Worm (Caenorhabditis elegans) whole organism, L4/young adult: ENCODE results near the gene srg-4.

Experiments used
- W03F9.2 ChIP-seq: fragments of 150-350 bp; optimal IDR thresholded peaks from 2 replicates; lab custom pipeline; 2014; ENCODE audit warnings: missing biosample characterization, missing genetic modification characterization
- dao-5 ChIP-seq: sonication (generic microtip); optimal IDR thresholded peaks from 2 replicates; lab custom pipeline; 2016; ENCODE audit warnings: missing genotype, missing genetic modification characterization, moderate library complexity, missing compliant biosample characterization
- him-1 ChIP-seq: sonication (generic microtip); optimal IDR thresholded peaks from 2 replicates; lab custom pipeline; 2016; ENCODE audit warnings: missing genotype, missing genetic modification reagents, missing genetic modification characterization, missing compliant biosample characterization

srg-4 gene

ce11 chrIII:6254737-6255136, 7.1 kb downstream of the srg-4 start, which contains the start of gene srg-8:
Gene srg-8, minus strand, starts transcription at chrIII:6254837.
- TF ChIP-seq W03F9.2 (tag; lab: Kevin White, UChicago) (no peak), him-1 (tag; lab: Kevin White, UChicago) (no peak), dao-5 (tag; lab: Kevin White, UChicago) (no peak)

DNA sequence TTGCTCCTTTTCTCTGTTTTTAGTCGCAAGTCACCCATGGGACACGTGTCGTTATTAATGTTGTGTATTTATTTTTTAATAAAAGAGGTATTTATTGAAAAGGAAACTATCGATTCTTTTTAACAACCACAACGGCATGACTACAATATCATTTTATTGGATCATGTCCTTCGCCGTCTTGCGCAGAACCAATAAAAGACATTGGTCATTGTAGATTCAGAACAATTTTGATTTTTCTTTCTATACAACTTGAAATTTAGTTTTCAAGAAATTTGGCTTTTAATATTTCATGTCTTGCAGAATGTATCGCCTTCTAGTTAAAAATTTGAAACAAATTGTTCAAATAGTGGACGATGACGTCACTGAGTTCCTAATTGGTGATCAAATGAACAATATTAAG, 10.4 kb downstream of the srg-4 start, which contains the start of gene amdh-1:
Gene amdh-1, plus strand, starts transcription at position 301 of the 400 bp plus-strand sequence.
- TF ChIP-seq W03F9.2 (tag; lab: Kevin White, UChicago) (no peak), dao-5 (tag; lab: Kevin White, UChicago) (no peak), him-1 (tag; lab: Kevin White, UChicago) (no peak)

DNA sequence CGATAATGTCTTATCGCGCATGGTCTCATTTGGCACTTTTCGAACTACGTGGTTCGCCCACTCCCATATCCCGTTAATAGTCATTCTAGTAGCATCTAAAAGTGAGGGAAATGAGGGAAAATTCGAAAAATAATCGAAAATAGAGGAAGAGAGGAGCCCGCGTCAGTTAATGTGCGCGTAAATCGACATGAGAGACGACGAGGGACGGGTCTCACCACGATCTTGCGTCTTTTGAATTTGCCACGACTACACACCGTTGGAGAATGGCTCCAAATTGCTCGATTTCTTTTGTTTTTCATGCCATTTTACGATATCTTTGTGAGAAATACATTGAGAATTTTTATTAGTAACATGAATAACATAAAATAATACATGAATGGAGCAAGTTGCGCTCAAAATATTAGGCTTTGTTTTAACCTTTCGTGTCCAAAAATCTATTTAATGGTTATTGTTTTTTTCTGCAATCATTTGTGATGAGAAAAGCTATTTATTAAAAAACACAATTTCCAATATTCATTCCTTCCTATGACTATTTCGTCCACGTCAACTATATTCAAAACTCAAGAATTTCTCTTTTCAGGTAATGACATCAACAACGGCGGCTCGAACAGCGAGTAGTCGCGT, 13.7 kb downstream of the srg-4 start, which contains the start of the genes gen-1 and stt-3:
Gene gen-1, minus strand, starts transcription at position 95 of the 624 bp plus-strand sequence.
Gene stt-3, plus strand, starts transcription at position 574 of the 624 bp plus-strand sequence.
- TF ChIP-seq dao-5 (tag; lab: Kevin White, UChicago) = no peak
- TF ChIP-seq W03F9.2 (tag; lab: Kevin White, UChicago) = no peak
- no peak for TF ChIP-seq him-1 (tag; lab: Kevin White, UChicago)

- TF ChIP-seq W03F9.2 (tag; lab: Kevin White, UChicago) = no peak
- TF ChIP-seq dao-5 (tag; lab: Kevin White, UChicago) = no peak
- TF ChIP-seq him-1 (tag; lab: Kevin White, UChicago) = no peak
These were observed 16.2 kb downstream of the srg-4 start, which contains the start of gene bcas-2 for ce11 chrIII:6245728-6246127. Gene bcas-2, minus strand, starts transcription at chrIII:6245828.

- TF ChIP-seq W03F9.2 (tag; lab: Kevin White, UChicago) (no peak), dao-5 (tag; lab: Kevin White, UChicago) (no peak), him-1 (tag; lab: Kevin White, UChicago) (no peak)
These were observed 21.4 kb downstream of the srg-4 start, which contains the start of gene T12A2.3 for ce11 chrIII:6240528-6240927. Gene T12A2.3, plus strand, starts transcription at chrIII:6240828.

DNA sequence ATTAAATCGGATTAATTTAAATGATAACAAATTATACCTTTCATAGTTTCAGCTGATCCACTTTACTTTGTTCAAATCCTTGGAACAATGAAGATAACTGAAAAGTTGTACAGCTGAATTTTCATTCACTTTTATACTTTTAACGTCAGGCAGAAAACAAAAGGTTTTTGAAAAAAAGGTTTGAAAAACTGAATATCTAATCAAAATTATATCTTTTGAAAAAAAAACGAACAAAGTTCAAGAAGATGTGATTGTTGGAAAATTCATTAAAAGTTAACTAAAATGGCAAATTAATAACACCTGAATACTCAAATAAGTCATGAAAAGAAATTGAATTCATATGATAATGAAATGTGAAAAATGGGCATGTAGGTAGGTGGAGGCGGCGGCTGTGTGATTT, 25.2 kb downstream of the srg-4 start, which contains the start of gene T12A2.21:
Gene T12A2.21, minus strand, starts transcription at position 101 of the 400 bp plus-strand sequence.
- TF ChIP-seq W03F9.2 (tag; lab: Kevin White, UChicago) (no peak), dao-5 (tag; lab: Kevin White, UChicago) (no peak), him-1 (tag; lab: Kevin White, UChicago) (no peak)

DNA sequence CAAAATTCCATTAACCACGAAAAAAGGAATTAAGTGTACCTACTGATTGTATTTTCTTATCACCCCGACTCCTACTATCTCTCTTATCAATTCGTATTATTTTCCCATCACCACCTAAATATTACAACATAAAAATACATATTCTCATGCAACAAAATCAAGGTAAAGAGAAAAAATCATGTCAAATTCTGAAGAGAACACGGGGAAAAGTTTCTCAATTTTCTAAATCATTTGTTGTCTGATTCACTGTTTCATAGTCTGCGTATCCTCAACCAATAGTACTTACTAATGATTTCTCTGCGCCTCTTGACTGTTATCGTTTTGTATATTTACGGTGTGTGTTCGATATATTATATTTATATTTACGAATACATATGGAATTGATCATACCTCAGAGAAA, 30.0 kb downstream of the srg-4 start:
- TF ChIP-seq him-1 (tag; lab: Kevin White, UChicago) = no peak
- TF ChIP-seq dao-5 (tag; lab: Kevin White, UChicago) = no peak

ce11 chrIII:6230870-6231269, 31.0 kb downstream of the srg-4 start, which contains the start of gene esyt-2:
Gene esyt-2, minus strand, starts transcription at chrIII:6230970.
- TF ChIP-seq dao-5 (tag; lab: Kevin White, UChicago) = no peak
- no peak for TF ChIP-seq W03F9.2 (tag; lab: Kevin White, UChicago)
- TF ChIP-seq him-1 (tag; lab: Kevin White, UChicago) = no peak

DNA sequence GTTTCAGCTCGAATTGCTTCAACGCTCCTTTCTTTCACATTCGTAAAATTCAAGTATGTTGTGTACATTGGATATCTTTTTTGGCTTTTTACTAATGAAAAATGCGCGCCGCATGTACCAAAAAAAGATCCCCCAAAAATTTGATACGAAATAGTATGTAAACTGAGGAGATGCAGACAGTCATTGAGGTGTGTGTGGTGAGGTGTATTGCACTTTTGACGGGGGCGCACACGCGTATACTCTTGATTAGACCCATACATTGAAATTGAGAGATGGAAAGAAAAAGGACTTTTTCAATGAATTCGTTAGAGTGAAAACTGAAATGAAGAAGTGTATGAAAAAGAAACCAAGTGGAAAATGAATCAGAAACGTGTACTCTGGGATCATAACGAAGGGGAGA, 40.5 kb downstream of the srg-4 start:
- TF ChIP-seq him-1 (tag; lab: Kevin White, UChicago) = no peak
- TF ChIP-seq dao-5 (tag; lab: Kevin White, UChicago) = no peak
- no peak for TF ChIP-seq W03F9.2 (tag; lab: Kevin White, UChicago)

DNA sequence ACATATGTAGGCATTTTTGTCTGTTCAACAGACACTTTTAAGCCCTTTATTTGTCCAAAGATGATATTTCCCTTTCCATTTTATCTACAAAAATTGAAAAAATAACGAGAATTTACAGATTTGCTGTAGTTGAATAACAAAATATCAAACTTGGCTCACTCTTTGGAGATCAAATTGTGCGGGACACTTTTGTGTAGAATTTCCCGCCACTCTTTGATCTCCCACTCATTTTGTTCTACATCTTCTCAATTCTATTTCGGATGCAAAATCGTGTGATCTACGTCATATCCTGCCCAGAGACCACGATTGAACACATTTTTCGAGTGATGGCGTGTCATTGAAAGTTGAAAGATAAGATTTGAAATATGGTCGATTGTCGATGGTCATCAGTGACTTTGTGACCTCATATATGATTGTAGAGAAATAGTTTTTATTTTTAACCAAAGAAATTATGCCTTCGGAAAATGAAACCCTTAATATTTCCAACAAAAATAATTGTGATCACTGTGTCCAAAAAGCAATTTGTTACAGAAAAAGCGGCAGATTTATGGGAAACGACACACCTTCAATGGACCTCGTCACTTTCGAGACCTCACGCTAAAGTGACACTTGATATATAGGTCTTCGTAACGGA, 44.9 kb downstream of the srg-4 start, which contains the start of gene hot-4:
Gene hot-4, plus strand, starts transcription at position 584 of the 634 bp plus-strand sequence.
- no peak for TF ChIP-seq dao-5 (tag; lab: Kevin White, UChicago)
- no peak for TF ChIP-seq W03F9.2 (tag; lab: Kevin White, UChicago)
- TF ChIP-seq him-1 (tag; lab: Kevin White, UChicago) = no peak

ce11 chrIII:6215943-6216342, 45.9 kb downstream of the srg-4 start:
- TF ChIP-seq W03F9.2 (tag; lab: Kevin White, UChicago) (no peak), him-1 (tag; lab: Kevin White, UChicago) (no peak), dao-5 (tag; lab: Kevin White, UChicago) (no peak)

ce11 chrIII:6215476-6215875, 46.4 kb downstream of the srg-4 start, which contains the start of gene C23G10.11:
Gene C23G10.11, minus strand, starts transcription at chrIII:6215576.
- TF ChIP-seq W03F9.2 (tag; lab: Kevin White, UChicago) (no peak), dao-5 (tag; lab: Kevin White, UChicago) (no peak), him-1 (tag; lab: Kevin White, UChicago) (no peak)

- TF ChIP-seq W03F9.2 (tag; lab: Kevin White, UChicago) (no peak), him-1 (tag; lab: Kevin White, UChicago) (no peak), dao-5 (tag; lab: Kevin White, UChicago) (no peak)
These were observed 48.0 kb downstream of the srg-4 start, which contains the start of gene C23G10.10 for ce11 chrIII:6213915-6214314. Gene C23G10.10, minus strand, starts transcription at chrIII:6214015.
